Worm (Caenorhabditis elegans) whole organism, mixed stage, embryonic: ENCODE measurements around the gene T21C12.4.

Source experiments
- hlh-1 ChIP-seq: fragments of 150-350 bp; optimal IDR thresholded peaks from 2 replicates; lab custom pipeline; 2014; ENCODE audit warnings: missing biosample characterization, missing genetic modification reagents, missing genetic modification characterization
- mep-1 ChIP-seq: fragments of 150-350 bp; optimal IDR thresholded peaks from 2 replicates; lab custom pipeline; 2017; ENCODE audit warnings: missing biosample characterization, missing genetic modification reagents, missing genetic modification characterization, inconsistent platforms
- nhr-12 ChIP-seq: fragments of 150-350 bp; optimal IDR thresholded peaks from 2 replicates; lab custom pipeline; 2014; ENCODE audit warnings: missing biosample characterization, missing genetic modification characterization
- nhr-76 ChIP-seq: sonication (generic microtip); optimal IDR thresholded peaks from 2 replicates; lab custom pipeline; 2017; ENCODE audit warnings: missing biosample characterization, missing genetic modification characterization
- pha-4 ChIP-seq: fragments of 150-350 bp; optimal IDR thresholded peaks from 2 replicates; lab custom pipeline; 2018; ENCODE audit warnings: missing biosample characterization, missing genetic modification reagents, missing genetic modification characterization
- unc-39 ChIP-seq: fragments of 150-350 bp; optimal IDR thresholded peaks from 2 replicates; lab custom pipeline; 2014; ENCODE audit warnings: missing biosample characterization, missing genetic modification characterization
- unc-62 ChIP-seq: fragments of 150-350 bp; optimal IDR thresholded peaks from 2 replicates; lab custom pipeline; 2014; ENCODE audit warnings: missing biosample characterization, missing genetic modification reagents, missing genetic modification characterization
- ztf-11 ChIP-seq: fragments of 150-350 bp; optimal IDR thresholded peaks from 2 replicates; lab custom pipeline; 2014; ENCODE audit warnings: missing biosample characterization, missing genetic modification characterization

ce11 chrIII:10506699-10507248 is 51.0 kb downstream of the T21C12.4 start, which contains the start of the genes sip-1 and sly-1:
- TF ChIP-seq nhr-76 (tag; lab: Kevin White, UChicago), result no peak
- TF ChIP-seq unc-62, result no peak
- peak; percentile 72 for TF ChIP-seq mep-1 (tag; lab: Kevin White, UChicago)
- TF ChIP-seq nhr-12 (tag; lab: Kevin White, UChicago), result no peak
- no peak for TF ChIP-seq ztf-11 (tag; lab: Kevin White, UChicago)
- peak; percentile 50 for TF ChIP-seq pha-4
- TF ChIP-seq hlh-1 (tag; lab: Kevin White, UChicago), result peak; percentile 21
- no peak for TF ChIP-seq unc-39 (tag; lab: Kevin White, UChicago)
